Worm (Caenorhabditis elegans) whole organism, late embryonic: Measurements from ENCODE around the gene col-159.

Source experiments
- C08G9.2 ChIP-seq: sonication (generic microtip); optimal IDR thresholded peaks from 2 replicates; lab custom pipeline; 2016; ENCODE audit warnings: mild to moderate bottlenecking, missing genetic modification characterization, moderate library complexity, missing compliant biosample characterization
- C38D4.7 ChIP-seq: fragments of 200-800 bp; sonication (Bioruptor generic); optimal IDR thresholded peaks from 2 replicates; lab custom pipeline; 2018; ENCODE audit warnings: mild to moderate bottlenecking, missing genetic modification characterization, moderate library complexity, missing compliant biosample characterization
- F13H6.1 ChIP-seq: sonication (generic microtip); optimal IDR thresholded peaks from 2 replicates; lab custom pipeline; 2016; ENCODE audit warnings: missing genetic modification characterization, missing compliant biosample characterization
- K02D7.2 ChIP-seq: sonication (generic microtip); optimal IDR thresholded peaks from 2 replicates; lab custom pipeline; 2017; ENCODE audit warnings: mild to moderate bottlenecking, missing genetic modification characterization, missing compliant biosample characterization
- K09A11.1 ChIP-seq: sonication (generic microtip); optimal IDR thresholded peaks from 2 replicates; lab custom pipeline; 2017; ENCODE audit warnings: antibody characterized with exemption, mild to moderate bottlenecking, missing genetic modification characterization, missing compliant biosample characterization; ENCODE audit not compliant: insufficient read depth
- T23F11.4 ChIP-seq: fragments of 200-800 bp; sonication (Bioruptor generic); optimal IDR thresholded peaks from 2 replicates; lab custom pipeline; 2018; ENCODE audit warnings: mild to moderate bottlenecking, missing genetic modification characterization, missing compliant biosample characterization
- Y22D7AL.16 ChIP-seq: sonication (generic microtip); optimal IDR thresholded peaks from 2 replicates; lab custom pipeline; 2016; ENCODE audit warnings: missing genetic modification characterization, missing compliant biosample characterization
- ahr-1 ChIP-seq: sonication (generic microtip); optimal IDR thresholded peaks from 2 replicates; lab custom pipeline; 2016; ENCODE audit warnings: missing genetic modification characterization, missing compliant biosample characterization
- ama-1 ChIP-seq: fragments of 150-350 bp; optimal IDR thresholded peaks from 2 replicates; lab custom pipeline; 2014
- ceh-18 ChIP-seq: sonication (generic microtip); optimal IDR thresholded peaks from 2 replicates; lab custom pipeline; 2016; ENCODE audit warnings: missing genetic modification characterization, missing compliant biosample characterization
- ceh-19 ChIP-seq: fragments of 200-800 bp; sonication (Bioruptor generic); optimal IDR thresholded peaks from 2 replicates; lab custom pipeline; 2018; ENCODE audit warnings: mild to moderate bottlenecking, missing genetic modification characterization, missing compliant biosample characterization
- ceh-2 ChIP-seq: sonication (generic microtip); optimal IDR thresholded peaks from 2 replicates; lab custom pipeline; 2016; ENCODE audit warnings: missing genotype, missing genetic modification characterization, missing compliant biosample characterization
- ceh-24 ChIP-seq: sonication (generic microtip); optimal IDR thresholded peaks from 2 replicates; lab custom pipeline; 2016; ENCODE audit warnings: mild to moderate bottlenecking, missing genetic modification characterization, missing compliant biosample characterization
- ceh-30 ChIP-seq: fragments of 150-350 bp; optimal IDR thresholded peaks from 2 replicates; lab custom pipeline; 2014; ENCODE audit warnings: missing biosample characterization, missing genetic modification characterization
- ceh-34 ChIP-seq: sonication (generic microtip); optimal IDR thresholded peaks from 2 replicates; lab custom pipeline; 2016; ENCODE audit warnings: mild to moderate bottlenecking, missing genetic modification characterization, missing compliant biosample characterization
- ceh-45 ChIP-seq: fragments of 200-800 bp; sonication (Bioruptor generic); IDR thresholded peaks from 2 replicates; pipeline ENCODE4 v1.3.6; 2022; ENCODE audit warnings: missing genetic modification reagents, missing genetic modification characterization, missing compliant biosample characterization
- ceh-48 ChIP-seq: sonication (generic microtip); optimal IDR thresholded peaks from 2 replicates; lab custom pipeline; 2016; ENCODE audit warnings: missing genetic modification characterization, inconsistent platforms, missing compliant biosample characterization
- ceh-6 ChIP-seq: fragments of 200-800 bp; sonication (Bioruptor generic); optimal IDR thresholded peaks from 2 replicates; lab custom pipeline; 2018; ENCODE audit warnings: mild to moderate bottlenecking, missing genetic modification characterization, missing compliant biosample characterization
- ceh-9 ChIP-seq: sonication (generic microtip); optimal IDR thresholded peaks from 2 replicates; lab custom pipeline; 2016; ENCODE audit warnings: mild to moderate bottlenecking, missing genetic modification characterization, inconsistent platforms, missing compliant biosample characterization
- dmd-4 ChIP-seq: sonication (generic microtip); optimal IDR thresholded peaks from 2 replicates; lab custom pipeline; 2016; ENCODE audit warnings: borderline replicate concordance, missing genetic modification characterization, missing compliant biosample characterization
- elt-2 ChIP-seq: sonication (generic microtip); optimal IDR thresholded peaks from 2 replicates; lab custom pipeline; 2016; ENCODE audit warnings: missing genetic modification reagents, missing genetic modification characterization, missing compliant biosample characterization
- elt-4 ChIP-seq: sonication (generic microtip); optimal IDR thresholded peaks from 2 replicates; lab custom pipeline; 2016; ENCODE audit warnings: missing genetic modification characterization, missing compliant biosample characterization
- fax-1 ChIP-seq: sonication (generic microtip); optimal IDR thresholded peaks from 2 replicates; lab custom pipeline; 2016; ENCODE audit warnings: missing genotype, missing genetic modification characterization, missing compliant biosample characterization
- gmeb-2 ChIP-seq: sonication (generic microtip); optimal IDR thresholded peaks from 2 replicates; lab custom pipeline; 2016; ENCODE audit warnings: missing genetic modification characterization, inconsistent platforms, missing compliant biosample characterization
- hlh-13 ChIP-seq: fragments of 200-800 bp; sonication (Bioruptor generic); optimal IDR thresholded peaks from 2 replicates; lab custom pipeline; 2018; ENCODE audit warnings: mild to moderate bottlenecking, missing genetic modification characterization, missing compliant biosample characterization
- hlh-15 ChIP-seq: sonication (generic microtip); optimal IDR thresholded peaks from 2 replicates; lab custom pipeline; 2016; ENCODE audit warnings: missing genetic modification characterization, missing compliant biosample characterization
- hlh-8 ChIP-seq: sonication (generic microtip); optimal IDR thresholded peaks from 2 replicates; lab custom pipeline; 2016; ENCODE audit warnings: missing genotype, missing genetic modification characterization, missing compliant biosample characterization
- lim-6 ChIP-seq: sonication (generic microtip); optimal IDR thresholded peaks from 2 replicates; lab custom pipeline; 2016; ENCODE audit warnings: missing genetic modification characterization, missing compliant biosample characterization
- lin-11 ChIP-seq: fragments of 200-800 bp; sonication (Bioruptor generic); optimal IDR thresholded peaks from 2 replicates; lab custom pipeline; 2018; ENCODE audit warnings: mild to moderate bottlenecking, missing genetic modification characterization, missing compliant biosample characterization
- madf-2 ChIP-seq: sonication (generic microtip); optimal IDR thresholded peaks from 2 replicates; lab custom pipeline; 2017; ENCODE audit warnings: missing genetic modification characterization, missing compliant biosample characterization
- nfya-1 ChIP-seq: sonication (generic microtip); optimal IDR thresholded peaks from 2 replicates; lab custom pipeline; 2017; ENCODE audit warnings: missing genetic modification characterization, mild to moderate bottlenecking, missing compliant biosample characterization, antibody characterized with exemption, moderate library complexity
- npax-4 ChIP-seq: sonication (generic microtip); optimal IDR thresholded peaks from 2 replicates; lab custom pipeline; 2016; ENCODE audit warnings: missing genetic modification characterization, missing compliant biosample characterization
- pha-4 ChIP-seq: fragments of 150-350 bp; optimal IDR thresholded peaks from 2 replicates; lab custom pipeline; 2018; ENCODE audit warnings: missing biosample characterization, missing genetic modification reagents, missing genetic modification characterization
- pqm-1 ChIP-seq: sonication (generic microtip); optimal IDR thresholded peaks from 2 replicates; lab custom pipeline; 2016; ENCODE audit warnings: missing genetic modification characterization, missing compliant biosample characterization
- pros-1 ChIP-seq: fragments of 150-350 bp; optimal IDR thresholded peaks from 2 replicates; lab custom pipeline; 2014; ENCODE audit warnings: missing biosample characterization, missing genetic modification reagents, missing genetic modification characterization
- ref-2 ChIP-seq: sonication (generic microtip); optimal IDR thresholded peaks from 2 replicates; lab custom pipeline; 2016; ENCODE audit warnings: missing genetic modification characterization, missing compliant biosample characterization
- rnt-1 ChIP-seq: sonication (generic microtip); optimal IDR thresholded peaks from 2 replicates; lab custom pipeline; 2016; ENCODE audit warnings: missing genetic modification characterization, missing compliant biosample characterization
- sox-2 ChIP-seq: fragments of 200-800 bp; sonication (Bioruptor generic); IDR thresholded peaks from 2 replicates; pipeline ENCODE4 v1.3.6; 2022; ENCODE audit warnings: missing genetic modification reagents, missing genetic modification characterization, missing compliant biosample characterization
- sox-4 ChIP-seq: sonication (generic microtip); optimal IDR thresholded peaks from 2 replicates; lab custom pipeline; 2017; ENCODE audit warnings: mild to moderate bottlenecking, missing genetic modification characterization, inconsistent platforms, missing compliant biosample characterization
- tbx-2 ChIP-seq: sonication (generic microtip); optimal IDR thresholded peaks from 2 replicates; lab custom pipeline; 2016; ENCODE audit warnings: missing genetic modification characterization, missing compliant biosample characterization
- ttx-3 ChIP-seq: sonication (generic microtip); optimal IDR thresholded peaks from 2 replicates; lab custom pipeline; 2016; ENCODE audit warnings: missing genetic modification reagents, missing genetic modification characterization, missing compliant biosample characterization
- unc-3 ChIP-seq, 2 experiments: fragments of 200-800 bp in 1 of 2; sonication (Bioruptor generic) in 1 of 2; sonication (generic microtip) in 1 of 2; conservative IDR thresholded peaks in 1 of 2; optimal IDR thresholded peaks in 1 of 2; 2 replicates each; pipeline versions ENCODE4 v1.3.6 to Lab custom; 2016 to 2022; ENCODE audit warnings: missing compliant biosample characterization in 2 of 2, missing genetic modification characterization in 2 of 2, missing genetic modification reagents in 1 of 2
- unc-86 ChIP-seq: sonication (generic microtip); optimal IDR thresholded peaks from 2 replicates; lab custom pipeline; 2016; ENCODE audit warnings: missing genetic modification characterization, missing compliant biosample characterization
- ztf-16 ChIP-seq: sonication (generic microtip); optimal IDR thresholded peaks from 2 replicates; lab custom pipeline; 2017; ENCODE audit warnings: missing genetic modification characterization, missing compliant biosample characterization

Gene col-159

ce11 chrV:13200609-13201008 lies 1.4 kb downstream of the col-159 start:
- TF ChIP-seq ama-1 (lab: Kevin White, UChicago): no peak
- no peak for TF ChIP-seq ceh-19 (GFP tag; lab: Kevin White, UChicago)
- no peak for TF ChIP-seq ceh-24 (tag; lab: Kevin White, UChicago)
- no peak for TF ChIP-seq pha-4 (tag; lab: Kevin White, UChicago)
- no peak for TF ChIP-seq lin-11
- TF ChIP-seq C08G9.2 (tag; lab: Kevin White, UChicago): no peak
- no peak for TF ChIP-seq K09A11.1 (tag; lab: Kevin White, UChicago)
- TF ChIP-seq sox-2 (GFP tag; lab: Robert Waterston, UW): no peak
- TF ChIP-seq hlh-8 (tag; lab: Kevin White, UChicago): no peak
- TF ChIP-seq K02D7.2: no peak
- TF ChIP-seq rnt-1 (tag; lab: Kevin White, UChicago): no peak
- TF ChIP-seq ahr-1 (tag; lab: Kevin White, UChicago): no peak
- TF ChIP-seq sox-4 (tag; lab: Kevin White, UChicago): no peak
- TF ChIP-seq unc-3 (GFP tag; conservative IDR thresholded peaks at IDR 0.05; lab: Robert Waterston, UW): no peak
- no peak for TF ChIP-seq unc-3 (tag; optimal IDR thresholded peaks at IDR 0.05; lab: Kevin White, UChicago)
- TF ChIP-seq C38D4.7 (GFP tag; lab: Kevin White, UChicago): no peak
- no peak for TF ChIP-seq ttx-3

DNA sequence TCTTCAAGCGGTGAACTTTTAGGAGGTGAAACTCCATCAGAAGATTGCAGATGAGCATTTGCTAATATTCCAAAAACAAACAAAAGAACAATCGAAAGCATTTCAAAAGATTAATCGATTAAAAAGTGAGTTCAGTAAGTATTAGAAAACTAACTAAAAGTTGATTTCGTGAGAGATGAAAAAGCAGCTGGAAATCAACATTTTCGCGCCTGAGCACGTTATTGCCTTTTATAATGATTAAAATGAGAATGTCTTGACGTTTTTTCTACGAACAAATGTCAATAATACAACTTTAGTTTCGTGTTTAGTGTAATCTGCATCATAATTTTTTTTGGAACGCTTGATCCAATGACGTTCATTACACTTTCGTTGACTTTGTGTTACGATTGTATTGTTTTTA lies 4.2 kb downstream of the col-159 start, which contains the start of gene F57B1.9:
Gene F57B1.9 (minus strand): TSS at position 101 of the 400 bp plus-strand sequence.
- no peak for TF ChIP-seq gmeb-2 (tag; lab: Kevin White, UChicago)
- TF ChIP-seq ceh-34 (tag; lab: Kevin White, UChicago): no peak
- no peak for TF ChIP-seq dmd-4 (tag; lab: Kevin White, UChicago)
- no peak for TF ChIP-seq unc-3 (GFP tag; conservative IDR thresholded peaks at IDR 0.05; lab: Robert Waterston, UW)
- TF ChIP-seq unc-3 (tag; optimal IDR thresholded peaks at IDR 0.05; lab: Kevin White, UChicago): no peak
- no peak for TF ChIP-seq lin-11
- TF ChIP-seq ceh-48 (tag; lab: Kevin White, UChicago): no peak
- no peak for TF ChIP-seq hlh-15 (tag; lab: Kevin White, UChicago)

DNA sequence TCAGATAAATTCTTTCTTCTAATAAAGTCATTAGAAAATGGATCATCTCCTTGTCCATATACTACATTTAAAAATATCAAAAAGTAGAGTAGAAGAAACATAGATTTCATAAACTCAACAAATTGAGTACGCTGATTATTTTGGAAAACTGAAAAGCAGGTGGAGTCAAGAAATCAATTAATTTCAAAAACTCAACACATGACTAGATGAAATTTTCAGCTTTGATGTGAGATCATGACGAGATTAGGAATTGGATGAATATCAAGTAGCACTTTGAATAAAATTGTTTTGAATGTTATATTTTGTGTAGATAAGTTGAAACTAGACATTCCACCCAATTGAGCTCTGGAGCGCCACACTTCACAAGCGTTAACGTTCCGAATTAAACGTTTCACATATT lies 6.4 kb downstream of the col-159 start, which contains the start of gene F57B1.1:
Gene F57B1.1 (minus strand): TSS at position 101 of the 400 bp plus-strand sequence.
- TF ChIP-seq Y22D7AL.16 (tag; lab: Kevin White, UChicago): no peak
- TF ChIP-seq rnt-1 (tag; lab: Kevin White, UChicago): no peak
- no peak for TF ChIP-seq F13H6.1 (tag; lab: Kevin White, UChicago)
- TF ChIP-seq ztf-16: no peak
- no peak for TF ChIP-seq npax-4
- TF ChIP-seq C08G9.2 (tag; lab: Kevin White, UChicago): no peak
- TF ChIP-seq unc-86 (tag; lab: Kevin White, UChicago): no peak
- TF ChIP-seq T23F11.4: no peak
- no peak for TF ChIP-seq nfya-1 (tag; lab: Kevin White, UChicago)
- no peak for TF ChIP-seq elt-2 (tag; lab: Kevin White, UChicago)
- no peak for TF ChIP-seq ama-1 (lab: Kevin White, UChicago)
- no peak for TF ChIP-seq gmeb-2 (tag; lab: Kevin White, UChicago)
- TF ChIP-seq pros-1 (tag; lab: Kevin White, UChicago): no peak
- no peak for TF ChIP-seq ceh-19 (GFP tag; lab: Kevin White, UChicago)
- TF ChIP-seq elt-4: no peak
- TF ChIP-seq ceh-9 (tag; lab: Kevin White, UChicago): no peak
- TF ChIP-seq ceh-18: no peak
- no peak for TF ChIP-seq K09A11.1 (tag; lab: Kevin White, UChicago)
- no peak for TF ChIP-seq K02D7.2
- no peak for TF ChIP-seq hlh-15 (tag; lab: Kevin White, UChicago)

- TF ChIP-seq pqm-1 (tag; lab: Kevin White, UChicago) (no peak), hlh-13 (GFP tag; lab: Kevin White, UChicago) (no peak), lim-6 (tag; lab: Kevin White, UChicago) (no peak), ref-2 (tag; lab: Kevin White, UChicago) (no peak), madf-2 (no peak), fax-1 (tag; lab: Kevin White, UChicago) (no peak), tbx-2 (tag; lab: Kevin White, UChicago) (no peak), ama-1 (lab: Kevin White, UChicago) (no peak), ceh-30 (tag; lab: Kevin White, UChicago) (no peak), npax-4 (no peak), pha-4 (tag; lab: Kevin White, UChicago) (no peak), ceh-2 (no peak), ceh-6 (GFP tag; lab: Kevin White, UChicago) (no peak), F13H6.1 (tag; lab: Kevin White, UChicago) (no peak), unc-3 (GFP tag; conservative IDR thresholded peaks at IDR 0.05; lab: Robert Waterston, UW) (no peak), unc-3 (tag; optimal IDR thresholded peaks at IDR 0.05; lab: Kevin White, UChicago) (no peak), hlh-15 (tag; lab: Kevin White, UChicago) (no peak), ceh-18 (no peak), ceh-45 (GFP tag; lab: Robert Waterston, UW) (no peak)
These were observed 8.4 kb downstream of the col-159 start, which contains the start of gene sun-1 for ce11 chrV:13193488-13194042. Gene sun-1, minus strand, starts transcription at chrV:13193538.
